Worm (Caenorhabditis elegans) whole organism, L1 larva: ENCODE data around the gene sas-1.

ENCODE experiments used
- C16A3.4 ChIP-seq: fragments of 150-350 bp; optimal IDR thresholded peaks from 2 replicates; lab custom pipeline; 2014; ENCODE audit warnings: missing biosample characterization, missing genetic modification characterization
- aha-1 ChIP-seq: fragments of 150-350 bp; optimal IDR thresholded peaks from 2 replicates; lab custom pipeline; 2014; ENCODE audit warnings: missing biosample characterization, missing genetic modification characterization
- alr-1 ChIP-seq: fragments of 200-800 bp; sonication (Bioruptor generic); optimal IDR thresholded peaks from 2 replicates; lab custom pipeline; 2018; ENCODE audit warnings: borderline replicate concordance, mild to moderate bottlenecking, missing genetic modification characterization, missing compliant biosample characterization
- aly-2 ChIP-seq: fragments of 150-350 bp; optimal IDR thresholded peaks from 2 replicates; lab custom pipeline; 2014; ENCODE audit warnings: missing biosample characterization, missing genetic modification characterization
- ceh-63 ChIP-seq: fragments of 200-800 bp; sonication (Bioruptor generic); optimal IDR thresholded peaks from 2 replicates; lab custom pipeline; 2018; ENCODE audit warnings: mild to moderate bottlenecking, missing genetic modification characterization, missing compliant biosample characterization
- ceh-82 ChIP-seq, 3 experiments: fragments of 150-350 bp in 1 of 3; sonication (generic microtip) in 2 of 3; optimal IDR thresholded peaks; 2 replicates each; lab custom pipeline; 2014 to 2017; ENCODE audit warnings: missing biosample characterization in 3 of 3, missing genetic modification characterization in 3 of 3
- ceh-88 ChIP-seq: fragments of 200-800 bp; sonication (Bioruptor generic); IDR thresholded peaks from 2 replicates; pipeline ENCODE4 v1.3.6; 2022; ENCODE audit warnings: missing genetic modification characterization, missing compliant biosample characterization
- ceh-90 ChIP-seq: sonication (generic microtip); optimal IDR thresholded peaks from 2 replicates; lab custom pipeline; 2016; ENCODE audit warnings: missing genetic modification characterization, missing compliant biosample characterization
- ces-1 ChIP-seq: fragments of 150-350 bp; optimal IDR thresholded peaks from 2 replicates; lab custom pipeline; 2014; ENCODE audit warnings: missing biosample characterization, missing genetic modification reagents, missing genetic modification characterization
- dpl-1 ChIP-seq, 3 experiments: fragments of 150-350 bp in 2 of 3; sonication (generic microtip) in 1 of 3; optimal IDR thresholded peaks; 2 replicates each; lab custom pipeline; 2014 to 2017; ENCODE audit warnings: missing biosample characterization in 3 of 3, missing genetic modification characterization in 3 of 3, missing genetic modification reagents in 3 of 3
- efl-1 ChIP-seq, 4 experiments: fragments of 150-350 bp; optimal IDR thresholded peaks in 3 of 4; peaks in 1 of 4; 1 replicate in 1 of 4; 2 replicates in 3 of 4; lab custom pipeline; 2014; ENCODE audit warnings: missing biosample characterization in 2 of 4, missing genetic modification characterization in 2 of 4, missing genetic modification reagents in 2 of 4
- efl-3 ChIP-seq: fragments of 200-800 bp; sonication (Bioruptor generic); optimal IDR thresholded peaks from 2 replicates; lab custom pipeline; 2018; ENCODE audit warnings: mild to moderate bottlenecking, missing genetic modification characterization, missing compliant biosample characterization
- fkh-10 ChIP-seq: sonication (generic microtip); optimal IDR thresholded peaks from 2 replicates; lab custom pipeline; 2017; ENCODE audit warnings: missing biosample characterization, missing genetic modification reagents, missing genetic modification characterization
- fkh-8 ChIP-seq: sonication (generic microtip); optimal IDR thresholded peaks from 2 replicates; lab custom pipeline; 2016; ENCODE audit warnings: mild to moderate bottlenecking, missing genetic modification characterization, missing compliant biosample characterization
- grh-1 ChIP-seq: fragments of 200-800 bp; sonication (Bioruptor generic); IDR thresholded peaks from 2 replicates; pipeline ENCODE4 v1.3.6; 2022; ENCODE audit warnings: missing genetic modification reagents, missing genetic modification characterization, missing compliant biosample characterization
- lin-13 ChIP-seq: fragments of 150-350 bp; optimal IDR thresholded peaks from 2 replicates; lab custom pipeline; 2014; ENCODE audit warnings: missing biosample characterization, missing genetic modification reagents, missing genetic modification characterization
- lin-14 ChIP-seq: fragments of 200-800 bp; sonication (Bioruptor generic); optimal IDR thresholded peaks from 2 replicates; lab custom pipeline; 2018; ENCODE audit warnings: mild to moderate bottlenecking, missing genetic modification characterization, moderate library complexity, missing compliant biosample characterization
- lin-35 ChIP-seq, 2 experiments: fragments of 150-350 bp; optimal IDR thresholded peaks; 2 replicates each; lab custom pipeline; 2014; ENCODE audit warnings: missing biosample characterization in 2 of 2, missing genetic modification characterization in 2 of 2, missing genetic modification reagents in 2 of 2
- lsy-2 ChIP-seq, 2 experiments: fragments of 150-350 bp; optimal IDR thresholded peaks; 2 replicates each; lab custom pipeline; 2014; ENCODE audit warnings: missing biosample characterization in 2 of 2, missing genetic modification characterization in 2 of 2
- mab-9 ChIP-seq: fragments of 200-800 bp; sonication (Bioruptor generic); IDR thresholded peaks from 2 replicates; pipeline ENCODE4 v1.3.6; 2022; ENCODE audit warnings: missing genetic modification reagents, missing genetic modification characterization, missing compliant biosample characterization
- mef-2 ChIP-seq: fragments of 150-350 bp; optimal IDR thresholded peaks from 2 replicates; lab custom pipeline; 2014; ENCODE audit warnings: missing biosample characterization, missing genetic modification characterization
- mep-1 ChIP-seq: fragments of 150-350 bp; optimal IDR thresholded peaks from 2 replicates; lab custom pipeline; 2014; ENCODE audit warnings: missing biosample characterization, missing genetic modification characterization
- nhr-12 ChIP-seq: sonication (generic microtip); optimal IDR thresholded peaks from 2 replicates; lab custom pipeline; 2017; ENCODE audit warnings: missing biosample characterization, missing genetic modification characterization
- nhr-19 ChIP-seq: fragments of 200-800 bp; sonication (Bioruptor generic); conservative IDR thresholded peaks from 2 replicates; pipeline ENCODE4 v1.3.6; 2022; ENCODE audit warnings: missing genetic modification characterization, missing compliant biosample characterization
- nhr-20 ChIP-seq: sonication (generic microtip); optimal IDR thresholded peaks from 2 replicates; lab custom pipeline; 2016; ENCODE audit warnings: mild to moderate bottlenecking, missing genetic modification characterization, missing compliant biosample characterization
- nhr-237 ChIP-seq: fragments of 150-350 bp; optimal IDR thresholded peaks from 2 replicates; lab custom pipeline; 2014; ENCODE audit warnings: missing biosample characterization, missing genetic modification characterization
- nhr-28 ChIP-seq: fragments of 150-350 bp; optimal IDR thresholded peaks from 2 replicates; lab custom pipeline; 2014; ENCODE audit warnings: missing biosample characterization, missing genetic modification characterization
- nhr-76 ChIP-seq: sonication (generic microtip); optimal IDR thresholded peaks from 2 replicates; lab custom pipeline; 2017; ENCODE audit warnings: missing biosample characterization, missing genetic modification characterization
- nhr-77 ChIP-seq: fragments of 150-350 bp; optimal IDR thresholded peaks from 2 replicates; lab custom pipeline; 2014; ENCODE audit warnings: missing biosample characterization, missing genetic modification characterization
- nhr-85 ChIP-seq: sonication (generic microtip); peaks from one replicate; lab custom pipeline; 2016; ENCODE audit warnings: missing genetic modification characterization, inconsistent platforms, missing compliant biosample characterization
- nhr-90 ChIP-seq: sonication (generic microtip); optimal IDR thresholded peaks from 2 replicates; lab custom pipeline; 2016; ENCODE audit warnings: mild to moderate bottlenecking, missing genetic modification characterization, missing compliant biosample characterization; ENCODE audit not compliant: poor library complexity
- snu-23 ChIP-seq: sonication (generic microtip); optimal IDR thresholded peaks from 2 replicates; lab custom pipeline; 2016; ENCODE audit warnings: missing genetic modification characterization, missing compliant biosample characterization
- tlp-1 ChIP-seq: fragments of 150-350 bp; optimal IDR thresholded peaks from 2 replicates; lab custom pipeline; 2014; ENCODE audit warnings: missing biosample characterization, missing genetic modification characterization
- unc-86 ChIP-seq: sonication (generic microtip); optimal IDR thresholded peaks from 2 replicates; lab custom pipeline; 2016; ENCODE audit warnings: missing genetic modification characterization, missing compliant biosample characterization
- zip-4 ChIP-seq: fragments of 200-800 bp; sonication (Bioruptor generic); optimal IDR thresholded peaks from 2 replicates; lab custom pipeline; 2018; ENCODE audit warnings: mild to moderate bottlenecking, missing genetic modification characterization, moderate library complexity, missing compliant biosample characterization

Gene sas-1

ce11 chrIII:12728149-12728548 lies 28.9 kb downstream of the sas-1 start:
- TF ChIP-seq ceh-63 (GFP tag; lab: Kevin White, UChicago) (peak; percentile 14), ceh-90 (tag; lab: Kevin White, UChicago) (no peak), mep-1 (tag; lab: Kevin White, UChicago) (no peak), nhr-76 (tag; lab: Kevin White, UChicago) (no peak), lin-13 (GFP tag; lab: Kevin White, UChicago) (no peak), aha-1 (tag; lab: Kevin White, UChicago) (no peak), mef-2 (tag; lab: Kevin White, UChicago) (no peak), nhr-12 (tag; lab: Kevin White, UChicago) (no peak), nhr-237 (no peak), nhr-20 (no peak), ces-1 (no peak), nhr-85 (tag; lab: Kevin White, UChicago) (no peak), alr-1 (tag; lab: Kevin White, UChicago) (peak; percentile 86)

ce11 chrIII:12738935-12739334 lies 39.6 kb downstream of the sas-1 start:
- TF ChIP-seq fkh-10 (GFP tag; lab: Kevin White, UChicago), result no peak
- TF ChIP-seq aly-2 (tag; lab: Kevin White, UChicago), result peak; percentile 8
- TF ChIP-seq ceh-90 (tag; lab: Kevin White, UChicago), result no peak
- peak; percentile 19 to 58 (median 55) for TF ChIP-seq dpl-1 (GFP tag; optimal IDR thresholded peaks at IDR 0.05; lab: Kevin White, UChicago)
- TF ChIP-seq efl-1 (optimal IDR thresholded peaks at IDR 0.05; lab: Kevin White, UChicago), result peak in 1 of 2 experiments; percentile 69
- peak; percentile 72 to 96 for TF ChIP-seq efl-1 (GFP tag; optimal IDR thresholded peaks at IDR 0.05 in 1 of 2; lab: Kevin White, UChicago)
- peak in 1 of 2 experiments; percentile 81 for TF ChIP-seq lin-35 (GFP tag; optimal IDR thresholded peaks at IDR 0.05; lab: Kevin White, UChicago)
- TF ChIP-seq fkh-8 (tag; lab: Kevin White, UChicago), result no peak
- no peak for TF ChIP-seq nhr-19 (GFP tag; lab: Robert Waterston, UW)
- no peak for TF ChIP-seq zip-4 (GFP tag; lab: Kevin White, UChicago)
- TF ChIP-seq ceh-88 (GFP tag; lab: Robert Waterston, UW), result no peak
- no peak for TF ChIP-seq lin-14

- TF ChIP-seq mab-9 (GFP tag; lab: Robert Waterston, UW) (no peak), snu-23 (GFP tag; lab: Kevin White, UChicago) (no peak), nhr-20 (no peak), tlp-1 (tag; lab: Kevin White, UChicago) (no peak), nhr-237 (no peak), ceh-82 (tag; optimal IDR thresholded peaks at IDR 0.05; lab: Kevin White, UChicago) (no peak), mef-2 (tag; lab: Kevin White, UChicago) (no peak), lsy-2 (tag; optimal IDR thresholded peaks at IDR 0.05; lab: Kevin White, UChicago) (no peak), nhr-19 (GFP tag; lab: Robert Waterston, UW) (no peak), C16A3.4 (tag; lab: Kevin White, UChicago) (no peak), efl-1 (optimal IDR thresholded peaks at IDR 0.05; lab: Kevin White, UChicago) (no peak), efl-1 (GFP tag; optimal IDR thresholded peaks at IDR 0.05 in 1 of 2; lab: Kevin White, UChicago) (no peak), grh-1 (GFP tag; lab: Robert Waterston, UW) (no peak; the same call in 1 of the 2 replicates)
Observed at ce11 chrIII:12740313-12740712, 41.0 kb downstream of the sas-1 start.

- no peak for TF ChIP-seq efl-1 (optimal IDR thresholded peaks at IDR 0.05; lab: Kevin White, UChicago)
- peak in 1 of 2 experiments; percentile 43 for TF ChIP-seq efl-1 (GFP tag; optimal IDR thresholded peaks at IDR 0.05 in 1 of 2; lab: Kevin White, UChicago)
- no peak for TF ChIP-seq efl-3 (GFP tag; lab: Kevin White, UChicago)
- no peak for TF ChIP-seq nhr-28 (tag; lab: Kevin White, UChicago)
Observed at ce11 chrIII:12743515-12743914, 44.2 kb downstream of the sas-1 start.

ce11 chrIII:12746369-12746855 lies 47.1 kb downstream of the sas-1 start, which contains the start of gene Y111B2A.21:
Gene Y111B2A.21 (plus strand): TSS chrIII:12746419.
- TF ChIP-seq nhr-90 (tag; lab: Kevin White, UChicago), result no peak
- TF ChIP-seq unc-86, result no peak
- TF ChIP-seq efl-1 (optimal IDR thresholded peaks at IDR 0.05; lab: Kevin White, UChicago), result no peak
- TF ChIP-seq efl-1 (GFP tag; optimal IDR thresholded peaks at IDR 0.05 in 1 of 2; lab: Kevin White, UChicago), result peak in 1 of 2 experiments; percentile 80
- TF ChIP-seq nhr-77 (tag; lab: Kevin White, UChicago), result no peak
